Fruit fly (Drosophila melanogaster): ENCODE results near the gene Rpt3R.

dm6 chr3R:9784341-9785062, 28.2 kb upstream of the Rpt3R start, which contains the start of the genes MtnA and CG8500:
- TF ChIP-seq pan (optimal IDR thresholded peaks at IDR 0.05) (no peak), psq (optimal IDR thresholded peaks at IDR 0.05) (no peak), EcR (GFP tag; optimal IDR thresholded peaks at IDR 0.05) (no peak), CG8478 (optimal IDR thresholded peaks at IDR 0.05) (peak; percentile 11)

Data from whole organism.